Fruit fly (Drosophila melanogaster) whole organism, embryonic: Measurements from ENCODE around the gene Hsp67Ba.

ENCODE experiments used
- CG9609 ChIP-seq: fragments of 200-800 bp; sonication (Bioruptor generic); optimal IDR thresholded peaks from 3 replicates; lab custom pipeline; 2016; ENCODE audit warnings: missing biosample characterization, missing genetic modification characterization
- pnt ChIP-seq: fragments of 200-800 bp; sonication (Bioruptor generic); optimal IDR thresholded peaks from 3 replicates; lab custom pipeline; 2016; ENCODE audit warnings: missing biosample characterization, missing genetic modification characterization

dm6 chr3L:9426656-9427294 is 47.4 kb upstream of the Hsp67Ba start, which contains the start of the genes Atat and Shc:
- TF ChIP-seq pnt (GFP tag; lab: Kevin White, UChicago) (peak; percentile 100), CG9609 (GFP tag; lab: Kevin White, UChicago) (peak; percentile 100)
